Fruit fly (Drosophila melanogaster): ENCODE results near the gene Ance.

The Ance gene

DNA sequence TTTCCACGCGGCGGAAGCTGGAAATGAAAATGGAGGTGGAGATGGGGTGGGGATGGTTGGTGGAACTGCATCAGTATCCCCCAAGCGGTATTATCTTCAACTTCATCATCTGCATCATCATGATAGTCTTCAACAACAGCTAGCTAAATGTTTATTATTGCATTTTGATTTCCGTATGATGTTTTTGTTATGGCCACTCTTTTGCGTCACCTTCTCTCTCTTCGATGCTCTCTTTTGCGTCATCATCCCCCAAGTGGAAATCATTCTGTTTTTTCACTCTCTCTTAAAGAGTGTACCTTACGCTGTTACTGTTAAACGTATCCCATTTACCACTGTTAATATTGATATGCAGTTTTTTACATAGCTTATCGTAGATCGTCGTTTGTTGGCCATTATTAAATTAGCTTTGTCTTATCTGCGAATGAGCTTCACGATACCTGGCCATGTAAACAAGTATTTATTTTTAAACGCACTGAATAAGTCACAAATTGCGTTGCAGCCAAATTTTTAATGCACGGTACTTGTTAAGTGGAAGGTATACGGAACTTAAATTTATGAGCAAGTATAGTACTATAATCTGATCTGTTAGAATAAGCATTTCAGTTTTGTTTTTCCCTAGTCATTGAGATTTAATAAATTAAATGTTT is 27.4 kb upstream of the Ance start:
- TF ChIP-seq EcR (GFP tag; optimal IDR thresholded peaks at IDR 0.05) (no peak), CG14655 (GFP tag; optimal IDR thresholded peaks at IDR 0.05) (no peak), CG8301 (tag; optimal IDR thresholded peaks at IDR 0.05) (no peak), CG15710 (tag; optimal IDR thresholded peaks at IDR 0.05) (no peak), CG34367 (tag; optimal IDR thresholded peaks at IDR 0.05) (no peak), Pif1A (GFP tag; optimal IDR thresholded peaks at IDR 0.05) (no peak), CG32121 (GFP tag; IDR thresholded peaks at IDR 0.05) (no peak), Ets98B (GFP tag; IDR thresholded peaks at IDR 0.05) (no peak), CG8159 (tag; optimal IDR thresholded peaks at IDR 0.05) (no peak), CG10348 (GFP tag; IDR thresholded peaks at IDR 0.05) (no peak), CG9948 (tag; optimal IDR thresholded peaks at IDR 0.05) (no peak)

DNA sequence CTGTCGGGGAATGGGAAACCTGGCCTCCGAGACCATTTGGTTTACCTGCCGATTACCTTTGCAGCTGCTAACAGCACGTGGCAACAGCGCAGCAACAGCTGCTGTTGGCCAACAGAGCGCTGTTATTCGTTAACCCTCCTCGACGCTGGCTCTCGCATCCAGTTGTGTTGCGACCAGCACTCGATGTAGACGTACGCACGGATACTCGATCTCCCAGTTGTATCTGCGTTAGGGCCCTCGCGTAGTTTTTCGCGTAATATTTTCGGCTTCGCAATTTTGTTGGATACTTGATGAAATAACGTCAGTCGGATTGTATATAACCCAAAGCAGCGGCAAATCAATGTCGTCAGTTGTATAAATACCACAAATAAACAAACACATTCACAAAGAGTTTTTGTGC is 26.6 kb upstream of the Ance start:
- no peak for TF ChIP-seq CG10348 (GFP tag; IDR thresholded peaks at IDR 0.05)
- TF ChIP-seq EcR (GFP tag; optimal IDR thresholded peaks at IDR 0.05): peak; percentile 25
- no peak for TF ChIP-seq CG8301 (tag; optimal IDR thresholded peaks at IDR 0.05)
- no peak for TF ChIP-seq Pif1B (GFP tag; optimal IDR thresholded peaks at IDR 0.05)
- TF ChIP-seq CG8159 (tag; optimal IDR thresholded peaks at IDR 0.05): no peak
- TF ChIP-seq CG14655 (GFP tag; optimal IDR thresholded peaks at IDR 0.05): no peak
- TF ChIP-seq fd96Ca (GFP tag; IDR thresholded peaks at IDR 0.05): peak; percentile 13; the same call in 1 of the 3 replicates
- peak; percentile 52 for TF ChIP-seq Ets98B (GFP tag; IDR thresholded peaks at IDR 0.05)
- TF ChIP-seq CG15710 (tag; optimal IDR thresholded peaks at IDR 0.05): no peak
- TF ChIP-seq Snoo (tag; optimal IDR thresholded peaks at IDR 0.05): peak; percentile 0
- TF ChIP-seq D1 (tag; optimal IDR thresholded peaks at IDR 0.05): peak; percentile 15
- TF ChIP-seq CG4496 (GFP tag; IDR thresholded peaks at IDR 0.05): peak; percentile 72
- TF ChIP-seq CG32121 (GFP tag; IDR thresholded peaks at IDR 0.05): no peak; the same call in 1 of the 2 replicates
- no peak; the same call in 1 of the 2 replicates for TF ChIP-seq CG12605 (GFP tag; IDR thresholded peaks at IDR 0.05)

dm6 chr2L:13881387-13881902 is 24.0 kb upstream of the Ance start:
- TF ChIP-seq CG9948 (tag; optimal IDR thresholded peaks at IDR 0.05) (no peak), fd96Ca (GFP tag; IDR thresholded peaks at IDR 0.05) (0 out of 3 replicates have a peak, but pooled peaks have one; percentile 33), CG32121 (GFP tag; IDR thresholded peaks at IDR 0.05) (no peak)

- TF ChIP-seq CG32121 (GFP tag; IDR thresholded peaks at IDR 0.05): no peak
- peak; percentile 0 for TF ChIP-seq Pif1A (GFP tag; optimal IDR thresholded peaks at IDR 0.05)
Measured at dm6 chr2L:13881939-13882338, 23.5 kb upstream of the Ance start.

dm6 chr2L:13884063-13884656 is 21.3 kb upstream of the Ance start:
- peak; percentile 55 for TF ChIP-seq EcR (GFP tag; optimal IDR thresholded peaks at IDR 0.05)
- no peak for TF ChIP-seq CG4496 (GFP tag; IDR thresholded peaks at IDR 0.05)

DNA sequence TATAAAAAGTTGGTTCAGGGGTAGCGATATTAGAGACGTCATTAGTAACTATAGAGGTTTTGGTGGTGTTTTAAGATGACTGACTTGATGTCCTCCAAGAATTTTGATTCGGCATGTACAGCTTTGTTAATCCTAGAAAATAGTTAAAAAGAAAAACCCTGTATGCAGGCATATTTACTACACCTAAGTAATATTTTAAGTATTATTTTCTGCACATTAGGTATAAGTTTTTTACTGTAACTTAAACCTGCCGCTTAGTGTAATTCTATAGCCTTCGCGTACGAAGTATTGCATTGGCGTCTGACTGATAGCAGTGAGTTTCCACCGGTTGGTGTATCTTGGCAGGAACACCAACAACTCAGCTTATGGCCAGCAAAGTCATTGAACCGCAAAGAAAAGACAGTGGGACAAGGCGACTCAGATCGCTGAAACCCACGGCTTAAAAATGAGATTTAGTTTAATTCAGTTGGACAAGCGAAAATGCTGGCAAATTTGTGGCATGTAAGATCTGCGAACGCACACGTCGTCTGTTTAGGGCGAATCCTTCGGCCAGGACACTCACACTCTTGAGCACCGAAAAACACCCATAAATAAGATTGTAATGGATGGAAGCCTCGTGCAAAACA is 20.7 kb upstream of the Ance start:
- TF ChIP-seq fd96Ca (GFP tag; IDR thresholded peaks at IDR 0.05) (no peak), CG8159 (tag; optimal IDR thresholded peaks at IDR 0.05) (peak; percentile 63), CG14655 (GFP tag; optimal IDR thresholded peaks at IDR 0.05) (peak; percentile 51), CG4496 (GFP tag; IDR thresholded peaks at IDR 0.05) (0 out of 3 replicates have a peak, but pooled peaks have one; percentile 51), EcR (GFP tag; optimal IDR thresholded peaks at IDR 0.05) (peak; percentile 83), CG32121 (GFP tag; IDR thresholded peaks at IDR 0.05) (no peak), CG15710 (tag; optimal IDR thresholded peaks at IDR 0.05) (peak; percentile 20), Pif1B (GFP tag; optimal IDR thresholded peaks at IDR 0.05) (peak; percentile 18), rn (GFP tag; IDR thresholded peaks at IDR 0.05) (no peak), CG17806 (tag; optimal IDR thresholded peaks at IDR 0.05) (peak; percentile 24), CG13204 (GFP tag; optimal IDR thresholded peaks at IDR 0.05) (no peak), D1 (tag; optimal IDR thresholded peaks at IDR 0.05) (no peak), Ets98B (GFP tag; IDR thresholded peaks at IDR 0.05) (no peak), gl (tag; optimal IDR thresholded peaks at IDR 0.05) (no peak), Pif1A (GFP tag; optimal IDR thresholded peaks at IDR 0.05) (no peak), Snoo (tag; optimal IDR thresholded peaks at IDR 0.05) (peak; percentile 49), CG8301 (tag; optimal IDR thresholded peaks at IDR 0.05) (peak; percentile 34), CG12605 (GFP tag; IDR thresholded peaks at IDR 0.05) (no peak)
